Fruit fly (Drosophila melanogaster): Measurements from ENCODE around the gene Ctr1C.

DNA sequence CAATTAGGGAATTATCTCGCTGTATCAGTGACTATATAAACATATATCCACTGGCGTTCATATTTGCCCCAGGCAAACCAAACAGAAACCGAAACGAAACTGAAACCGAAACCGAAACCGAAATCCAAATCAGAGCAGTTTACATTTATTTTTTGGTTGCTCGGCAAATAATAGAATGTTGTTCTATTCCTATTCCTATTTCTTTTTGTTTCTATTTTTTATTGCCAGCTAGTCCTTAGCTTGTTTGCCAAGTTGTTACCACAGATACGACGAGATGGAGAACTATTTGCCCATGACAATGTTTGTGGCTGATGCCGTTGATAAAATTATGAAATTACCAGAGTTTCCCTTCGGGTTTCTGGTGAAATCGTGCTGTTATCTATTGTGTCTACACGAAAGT is 45.2 kb downstream of the Ctr1C start:
- no peak for TF ChIP-seq Ets97D (GFP tag; optimal IDR thresholded peaks at IDR 0.05)
- no peak for TF ChIP-seq da (GFP tag; optimal IDR thresholded peaks at IDR 0.05)
- TF ChIP-seq CG3281 (GFP tag; optimal IDR thresholded peaks at IDR 0.05) = no peak

Measured in whole organism, embryonic.